Fruit fly (Drosophila melanogaster): ENCODE measurements around the gene CG13144.

Gene CG13144

DNA sequence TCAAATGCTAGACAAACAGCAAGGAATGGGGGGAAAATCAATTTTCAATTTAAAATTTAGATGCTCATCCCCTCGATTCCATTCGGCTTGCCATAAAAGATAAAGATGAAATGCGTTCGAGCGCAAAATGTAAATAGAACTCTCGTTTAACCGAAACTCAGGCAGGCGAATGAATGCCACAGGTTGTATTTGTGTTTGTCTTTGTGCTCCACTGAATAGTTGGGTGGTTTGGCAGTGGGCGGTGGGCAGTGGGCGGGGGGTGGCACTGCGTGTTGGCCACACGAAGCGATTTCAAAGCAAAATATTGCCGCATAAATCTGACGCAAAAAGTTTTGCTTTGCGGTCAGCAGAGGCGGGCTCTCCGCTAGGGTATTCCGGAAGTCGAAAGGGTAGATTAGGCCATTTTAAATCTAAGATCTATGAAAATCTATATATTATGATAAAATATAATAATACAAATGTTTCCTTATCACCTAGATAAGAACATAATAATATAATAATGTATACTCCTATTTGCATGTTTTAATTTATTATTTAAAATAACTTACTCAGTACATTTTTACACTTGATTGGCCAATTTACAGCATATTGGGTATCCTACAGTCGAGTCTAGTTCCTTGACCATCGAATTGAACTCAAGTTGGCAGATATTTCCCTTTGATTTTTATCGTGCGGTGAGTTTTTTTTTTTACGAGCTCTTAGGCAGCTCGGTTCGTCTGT, 31.1 kb upstream of the CG13144 start:
- TF ChIP-seq toe (GFP tag; optimal IDR thresholded peaks at IDR 0.05) (no peak), bab1 (GFP tag; optimal IDR thresholded peaks at IDR 0.05) (no peak), pad (GFP tag; optimal IDR thresholded peaks at IDR 0.05) (no peak), cnc (optimal IDR thresholded peaks at IDR 0.05) (no peak), kay (GFP tag; ENCODE audit: borderline replicate concordance) (no peak), CG1620 (GFP tag; optimal IDR thresholded peaks at IDR 0.05) (no peak), CG11617 (GFP tag; optimal IDR thresholded peaks at IDR 0.05) (no peak), CG7101 (tag; optimal IDR thresholded peaks at IDR 0.05) (no peak)

DNA sequence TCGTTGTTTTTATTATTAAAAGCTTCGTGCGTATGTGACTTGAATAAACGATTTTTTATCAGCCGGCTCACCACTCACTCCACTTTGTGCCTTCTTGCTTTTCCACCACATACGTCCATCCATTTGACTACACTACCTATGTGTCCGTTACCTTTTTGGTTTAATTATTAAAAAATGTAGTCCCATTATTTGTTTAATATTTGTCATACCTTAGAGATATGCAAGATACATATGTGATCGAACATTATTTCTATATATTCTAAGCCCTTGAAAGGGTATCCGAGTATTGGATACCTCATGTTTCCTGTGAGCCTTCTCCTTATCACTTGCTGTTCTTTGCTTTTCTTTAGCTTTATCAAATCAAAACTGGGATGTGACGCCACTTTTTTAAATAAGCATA, 28.0 kb upstream of the CG13144 start:
- TF ChIP-seq toe (GFP tag; optimal IDR thresholded peaks at IDR 0.05) (no peak), CG7101 (tag; optimal IDR thresholded peaks at IDR 0.05) (peak; percentile 51), CG14711 (tag; optimal IDR thresholded peaks at IDR 0.05) (peak; percentile 53), Mnt (GFP tag; optimal IDR thresholded peaks at IDR 0.05) (no peak), CG11617 (GFP tag; optimal IDR thresholded peaks at IDR 0.05) (no peak), kay (GFP tag; ENCODE audit: borderline replicate concordance) (no peak), cnc (optimal IDR thresholded peaks at IDR 0.05) (no peak), CG12768 (GFP tag; optimal IDR thresholded peaks at IDR 0.05) (no peak)

DNA sequence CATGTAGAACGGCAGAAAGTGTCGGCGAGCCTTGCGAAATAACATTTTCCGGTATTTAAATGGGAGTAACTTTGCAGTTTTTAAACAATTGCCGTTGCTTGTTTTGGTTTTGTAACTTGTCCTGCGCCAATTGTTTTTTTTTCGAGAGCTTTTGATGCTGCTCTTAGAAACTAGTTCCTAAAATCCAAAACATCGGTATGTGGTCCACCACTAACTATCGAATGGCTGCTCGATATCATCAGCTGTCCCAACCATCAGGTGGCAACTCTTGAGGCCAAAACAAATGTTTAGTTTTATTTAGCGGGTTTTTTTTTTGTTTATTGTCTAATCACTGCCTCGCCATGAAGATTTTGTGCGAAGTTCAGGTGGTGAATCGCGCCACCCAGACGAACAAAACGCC, 25.8 kb upstream of the CG13144 start, which contains the start of the genes Fatp1 and Lrr47:
TSS of gene Fatp1 (minus strand) at position 134 of the 400 bp plus-strand sequence.
TSS of gene Lrr47 (plus strand) at position 251 of the 400 bp plus-strand sequence.
- TF ChIP-seq CG5204 (GFP tag; optimal IDR thresholded peaks at IDR 0.05) (no peak), toe (GFP tag; optimal IDR thresholded peaks at IDR 0.05) (no peak), CG12768 (GFP tag; optimal IDR thresholded peaks at IDR 0.05) (no peak), ovo (GFP tag; optimal IDR thresholded peaks at IDR 0.05) (peak; percentile 7), CG14711 (tag; optimal IDR thresholded peaks at IDR 0.05) (peak; percentile 45)

DNA sequence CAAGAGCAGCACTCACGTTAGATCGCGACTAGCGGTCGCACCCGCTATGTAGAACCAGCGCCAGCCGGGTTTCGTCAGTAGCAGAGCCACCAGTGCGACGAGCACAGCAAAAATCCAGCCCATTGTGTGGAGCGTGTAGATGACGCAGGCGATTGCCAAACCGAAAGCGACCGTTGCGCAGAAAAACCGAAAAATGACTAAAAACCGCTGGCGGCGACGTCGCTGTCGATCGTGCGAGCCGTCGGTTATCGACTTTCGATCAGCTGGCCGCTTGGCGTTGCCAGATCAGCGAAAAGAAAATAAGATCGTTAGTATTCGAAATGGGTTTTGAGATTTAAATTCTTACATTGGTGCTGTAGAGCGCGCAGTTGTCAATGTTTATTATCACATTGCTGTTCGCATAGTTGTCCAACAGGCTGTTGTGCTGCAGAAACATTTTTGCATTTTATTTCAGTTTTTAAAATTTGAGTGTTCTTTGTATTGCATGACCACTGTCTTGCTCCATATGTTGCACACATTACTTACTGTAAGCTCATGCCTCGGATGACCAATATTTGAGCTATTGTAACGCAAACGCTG, 25.3 kb upstream of the CG13144 start:
- TF ChIP-seq cnc (optimal IDR thresholded peaks at IDR 0.05) (no peak), pad (GFP tag; optimal IDR thresholded peaks at IDR 0.05) (no peak), Crg-1 (GFP tag; optimal IDR thresholded peaks at IDR 0.05) (no peak), bab1 (GFP tag; optimal IDR thresholded peaks at IDR 0.05) (peak; percentile 45), CG12768 (GFP tag; optimal IDR thresholded peaks at IDR 0.05) (peak; percentile 54), Clk (GFP tag; optimal IDR thresholded peaks at IDR 0.05) (no peak), CG5204 (GFP tag; optimal IDR thresholded peaks at IDR 0.05) (peak; percentile 69), cic (GFP tag; optimal IDR thresholded peaks at IDR 0.05) (peak; percentile 60), CG11617 (GFP tag; optimal IDR thresholded peaks at IDR 0.05) (peak; percentile 29), Hr96 (GFP tag; optimal IDR thresholded peaks at IDR 0.05) (peak; percentile 51), tj (GFP tag; optimal IDR thresholded peaks at IDR 0.05) (peak; percentile 55), CG1620 (GFP tag; optimal IDR thresholded peaks at IDR 0.05) (peak; percentile 66), CG7101 (tag; optimal IDR thresholded peaks at IDR 0.05) (peak; percentile 60), CG7045 (GFP tag; optimal IDR thresholded peaks at IDR 0.05) (peak; percentile 9), CG33017 (tag; optimal IDR thresholded peaks at IDR 0.05) (peak; percentile 60), kay (GFP tag; ENCODE audit: borderline replicate concordance) (no peak), Mnt (GFP tag; optimal IDR thresholded peaks at IDR 0.05) (peak; percentile 86), CG14711 (tag; optimal IDR thresholded peaks at IDR 0.05) (no peak), toe (GFP tag; optimal IDR thresholded peaks at IDR 0.05) (peak; percentile 56)

DNA sequence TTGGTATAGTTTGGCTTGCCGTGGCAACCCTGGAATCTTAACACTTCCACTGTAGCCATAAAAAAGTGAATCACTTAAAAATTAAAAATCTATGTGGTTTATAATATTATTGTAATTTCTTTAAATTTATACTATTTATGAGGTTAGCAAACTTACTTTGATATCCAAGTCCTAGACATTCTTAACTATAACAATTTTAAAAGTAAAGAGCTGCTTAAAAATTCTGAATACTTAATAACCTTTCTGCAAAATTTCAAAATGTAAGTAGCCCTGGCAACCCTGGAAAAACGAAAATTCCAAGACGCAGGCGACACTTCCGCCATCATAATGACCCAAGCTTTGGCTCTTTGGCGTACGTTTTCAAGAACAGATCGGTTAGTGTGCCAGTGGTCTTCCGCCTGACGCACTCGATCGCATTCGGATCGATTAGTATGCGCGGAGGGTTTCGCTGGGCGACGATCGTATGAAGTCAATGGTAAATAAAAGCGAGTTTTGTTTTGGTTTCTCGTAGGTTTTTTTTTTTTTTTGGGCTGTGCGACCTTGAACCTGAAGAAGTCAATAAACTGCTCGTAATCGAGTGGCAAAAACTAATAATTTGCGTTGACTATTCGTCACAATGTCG, 24.4 kb upstream of the CG13144 start:
- TF ChIP-seq tj (GFP tag; optimal IDR thresholded peaks at IDR 0.05) (no peak), CG1620 (GFP tag; optimal IDR thresholded peaks at IDR 0.05) (no peak), cic (GFP tag; optimal IDR thresholded peaks at IDR 0.05) (no peak), kay (GFP tag; ENCODE audit: borderline replicate concordance) (peak; percentile 90), CG7045 (GFP tag; optimal IDR thresholded peaks at IDR 0.05) (no peak), pad (GFP tag; optimal IDR thresholded peaks at IDR 0.05) (no peak), CG7101 (tag; optimal IDR thresholded peaks at IDR 0.05) (no peak), CG14711 (tag; optimal IDR thresholded peaks at IDR 0.05) (peak; percentile 13)

DNA sequence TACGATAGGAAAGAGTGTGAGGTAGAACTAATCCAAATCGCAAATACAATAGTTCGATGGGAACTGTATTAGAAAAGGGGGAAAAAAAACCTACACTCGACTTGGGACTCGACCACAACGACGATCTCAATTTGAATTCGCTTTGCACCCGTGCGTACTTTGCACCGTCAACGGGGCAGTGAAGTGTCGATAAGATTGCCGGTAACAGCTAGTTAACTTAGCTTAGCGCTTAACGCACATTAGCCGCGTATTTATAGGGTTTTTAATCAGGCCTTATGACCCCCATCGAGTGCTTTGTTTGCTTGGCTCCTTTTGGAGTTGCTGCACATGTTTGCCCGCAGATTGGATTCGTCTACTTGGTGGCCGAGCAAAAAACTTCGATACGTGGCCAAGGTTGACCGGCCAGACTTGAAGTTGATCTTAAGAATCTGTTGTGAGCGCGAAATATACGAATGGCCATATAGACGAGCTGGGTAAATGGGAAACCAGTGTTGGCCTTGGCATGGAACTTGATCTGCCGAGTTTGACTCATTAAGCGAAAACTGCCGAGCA, 23.4 kb upstream of the CG13144 start:
- TF ChIP-seq ovo (GFP tag; optimal IDR thresholded peaks at IDR 0.05) (no peak), cnc (optimal IDR thresholded peaks at IDR 0.05) (no peak), pad (GFP tag; optimal IDR thresholded peaks at IDR 0.05) (peak; percentile 18), CG14711 (tag; optimal IDR thresholded peaks at IDR 0.05) (no peak), CG5204 (GFP tag; optimal IDR thresholded peaks at IDR 0.05) (no peak), toe (GFP tag; optimal IDR thresholded peaks at IDR 0.05) (peak; percentile 54), kay (GFP tag; ENCODE audit: borderline replicate concordance) (no peak), Hr96 (GFP tag; optimal IDR thresholded peaks at IDR 0.05) (peak; percentile 65), CG11617 (GFP tag; optimal IDR thresholded peaks at IDR 0.05) (no peak), Mnt (GFP tag; optimal IDR thresholded peaks at IDR 0.05) (peak; percentile 3), Clk (GFP tag; optimal IDR thresholded peaks at IDR 0.05) (no peak), cic (GFP tag; optimal IDR thresholded peaks at IDR 0.05) (peak; percentile 34), CG33017 (tag; optimal IDR thresholded peaks at IDR 0.05) (peak; percentile 49), CG12768 (GFP tag; optimal IDR thresholded peaks at IDR 0.05) (peak; percentile 96), Crg-1 (GFP tag; optimal IDR thresholded peaks at IDR 0.05) (no peak), tj (GFP tag; optimal IDR thresholded peaks at IDR 0.05) (no peak), CG7045 (GFP tag; optimal IDR thresholded peaks at IDR 0.05) (peak; percentile 0), CG7101 (tag; optimal IDR thresholded peaks at IDR 0.05) (no peak), bab1 (GFP tag; optimal IDR thresholded peaks at IDR 0.05) (no peak), CG1620 (GFP tag; optimal IDR thresholded peaks at IDR 0.05) (no peak)
